Worm (Caenorhabditis elegans) whole organism, L3 larva: Measurements from ENCODE around the gene nap-1.

Experiments
- R02D3.7 ChIP-seq: fragments of 150-350 bp; optimal IDR thresholded peaks from 2 replicates; lab custom pipeline; 2014; ENCODE audit warnings: missing biosample characterization, missing genetic modification characterization
- ZK546.5 ChIP-seq: sonication (generic microtip); optimal IDR thresholded peaks from 2 replicates; lab custom pipeline; 2017; ENCODE audit warnings: missing biosample characterization, missing genetic modification characterization
- aly-2 ChIP-seq: fragments of 150-350 bp; optimal IDR thresholded peaks from 2 replicates; lab custom pipeline; 2014; ENCODE audit warnings: missing biosample characterization, missing genetic modification characterization
- ceh-28 ChIP-seq: fragments of 150-350 bp; optimal IDR thresholded peaks from 2 replicates; lab custom pipeline; 2014; ENCODE audit warnings: missing biosample characterization, missing genetic modification reagents, missing genetic modification characterization
- ceh-82 ChIP-seq: fragments of 150-350 bp; optimal IDR thresholded peaks from 2 replicates; lab custom pipeline; 2014; ENCODE audit warnings: missing biosample characterization, missing genetic modification characterization
- ceh-9 ChIP-seq: sonication (generic microtip); optimal IDR thresholded peaks from 2 replicates; lab custom pipeline; 2018; ENCODE audit warnings: missing biosample characterization, missing genetic modification characterization
- daf-12 ChIP-seq: fragments of 150-350 bp; optimal IDR thresholded peaks from 2 replicates; lab custom pipeline; 2014; ENCODE audit warnings: missing biosample characterization, missing genetic modification reagents, missing genetic modification characterization
- egl-27 ChIP-seq: sonication (generic microtip); optimal IDR thresholded peaks from 4 replicates; lab custom pipeline; 2017; ENCODE audit warnings: missing biosample characterization, missing genetic modification reagents, missing genetic modification characterization
- egl-5 ChIP-seq: fragments of 150-350 bp; optimal IDR thresholded peaks from 2 replicates; lab custom pipeline; 2017; ENCODE audit warnings: missing biosample characterization, missing genetic modification reagents, missing genetic modification characterization, inconsistent platforms
- elt-1 ChIP-seq: fragments of 150-350 bp; optimal IDR thresholded peaks from 2 replicates; lab custom pipeline; 2014; ENCODE audit warnings: missing biosample characterization, missing genetic modification characterization
- elt-3 ChIP-seq, 3 experiments: fragments of 150-350 bp in 1 of 3; sonication (generic microtip) in 2 of 3; optimal IDR thresholded peaks; 2 replicates in 2 of 3; 4 replicates in 1 of 3; lab custom pipeline; 2014 to 2017; ENCODE audit warnings: missing biosample characterization in 3 of 3, missing genetic modification characterization in 3 of 3
- eor-1 ChIP-seq, 2 experiments: fragments of 150-350 bp; optimal IDR thresholded peaks; 2 replicates each; lab custom pipeline; 2014 to 2018; ENCODE audit warnings: missing biosample characterization in 2 of 2, missing genetic modification characterization in 2 of 2
- fkh-10 ChIP-seq: sonication (generic microtip); optimal IDR thresholded peaks from 2 replicates; lab custom pipeline; 2017; ENCODE audit warnings: missing biosample characterization, missing genetic modification reagents, missing genetic modification characterization
- fkh-2 ChIP-seq: fragments of 150-350 bp; optimal IDR thresholded peaks from 2 replicates; lab custom pipeline; 2014; ENCODE audit warnings: missing biosample characterization, missing genetic modification reagents, missing genetic modification characterization
- lin-15B ChIP-seq: fragments of 150-350 bp; optimal IDR thresholded peaks from 2 replicates; lab custom pipeline; 2014; ENCODE audit warnings: missing biosample characterization, missing genetic modification characterization
- lin-39 ChIP-seq: fragments of 150-350 bp; optimal IDR thresholded peaks from 2 replicates; lab custom pipeline; 2018; ENCODE audit warnings: missing biosample characterization, missing genetic modification reagents, missing genetic modification characterization
- lsy-12 ChIP-seq: sonication (generic microtip); optimal IDR thresholded peaks from 2 replicates; lab custom pipeline; 2016; ENCODE audit warnings: mild to moderate bottlenecking, missing genetic modification characterization, missing compliant biosample characterization
- mdl-1 ChIP-seq: fragments of 150-350 bp; optimal IDR thresholded peaks from 2 replicates; lab custom pipeline; 2014; ENCODE audit warnings: missing biosample characterization, missing genetic modification characterization
- nfya-1 ChIP-seq: sonication (generic microtip); optimal IDR thresholded peaks from 2 replicates; lab custom pipeline; 2017; ENCODE audit warnings: missing genetic modification characterization, mild to moderate bottlenecking, missing compliant biosample characterization, antibody characterized with exemption, moderate library complexity; ENCODE audit not compliant: insufficient read depth
- nhr-11 ChIP-seq: fragments of 150-350 bp; optimal IDR thresholded peaks from 2 replicates; lab custom pipeline; 2014; ENCODE audit warnings: missing biosample characterization, missing genetic modification characterization
- nhr-12 ChIP-seq: fragments of 150-350 bp; optimal IDR thresholded peaks from 2 replicates; lab custom pipeline; 2014; ENCODE audit warnings: missing biosample characterization, missing genetic modification characterization
- nhr-23 ChIP-seq: fragments of 150-350 bp; optimal IDR thresholded peaks from 2 replicates; lab custom pipeline; 2014; ENCODE audit warnings: missing biosample characterization, missing genetic modification reagents, missing genetic modification characterization
- nhr-237 ChIP-seq: fragments of 150-350 bp; optimal IDR thresholded peaks from 2 replicates; lab custom pipeline; 2014; ENCODE audit warnings: missing biosample characterization, missing genetic modification characterization
- nhr-25 ChIP-seq: sonication (generic microtip); optimal IDR thresholded peaks from 2 replicates; lab custom pipeline; 2017; ENCODE audit warnings: missing biosample characterization, missing genetic modification characterization
- nhr-43 ChIP-seq: sonication (generic microtip); optimal IDR thresholded peaks from 2 replicates; lab custom pipeline; 2016; ENCODE audit warnings: mild to moderate bottlenecking, missing genetic modification characterization, missing compliant biosample characterization; ENCODE audit not compliant: poor library complexity, severe bottlenecking
- nhr-67 ChIP-seq: fragments of 150-350 bp; optimal IDR thresholded peaks from 2 replicates; lab custom pipeline; 2014; ENCODE audit warnings: missing biosample characterization, missing genetic modification characterization
- nhr-77 ChIP-seq: fragments of 150-350 bp; optimal IDR thresholded peaks from 2 replicates; lab custom pipeline; 2014; ENCODE audit warnings: missing biosample characterization, missing genetic modification characterization
- pha-4 ChIP-seq: fragments of 150-350 bp; optimal IDR thresholded peaks from 2 replicates; lab custom pipeline; 2014; ENCODE audit warnings: missing biosample characterization, missing genetic modification reagents, missing genetic modification characterization
- tbx-2 ChIP-seq: sonication (generic microtip); optimal IDR thresholded peaks from 2 replicates; lab custom pipeline; 2016; ENCODE audit warnings: mild to moderate bottlenecking, missing genetic modification characterization, missing compliant biosample characterization
- unc-39 ChIP-seq: sonication (generic microtip); optimal IDR thresholded peaks from 4 replicates; lab custom pipeline; 2017; ENCODE audit warnings: missing biosample characterization, missing genetic modification characterization
- unc-62 ChIP-seq: fragments of 150-350 bp; sonication (generic microtip); optimal IDR thresholded peaks from 4 replicates; lab custom pipeline; 2014; ENCODE audit warnings: missing biosample characterization, missing genetic modification reagents, missing genetic modification characterization
- ztf-4 ChIP-seq: fragments of 150-350 bp; optimal IDR thresholded peaks from 2 replicates; lab custom pipeline; 2014; ENCODE audit warnings: missing biosample characterization, missing genetic modification characterization

Gene nap-1

DNA sequence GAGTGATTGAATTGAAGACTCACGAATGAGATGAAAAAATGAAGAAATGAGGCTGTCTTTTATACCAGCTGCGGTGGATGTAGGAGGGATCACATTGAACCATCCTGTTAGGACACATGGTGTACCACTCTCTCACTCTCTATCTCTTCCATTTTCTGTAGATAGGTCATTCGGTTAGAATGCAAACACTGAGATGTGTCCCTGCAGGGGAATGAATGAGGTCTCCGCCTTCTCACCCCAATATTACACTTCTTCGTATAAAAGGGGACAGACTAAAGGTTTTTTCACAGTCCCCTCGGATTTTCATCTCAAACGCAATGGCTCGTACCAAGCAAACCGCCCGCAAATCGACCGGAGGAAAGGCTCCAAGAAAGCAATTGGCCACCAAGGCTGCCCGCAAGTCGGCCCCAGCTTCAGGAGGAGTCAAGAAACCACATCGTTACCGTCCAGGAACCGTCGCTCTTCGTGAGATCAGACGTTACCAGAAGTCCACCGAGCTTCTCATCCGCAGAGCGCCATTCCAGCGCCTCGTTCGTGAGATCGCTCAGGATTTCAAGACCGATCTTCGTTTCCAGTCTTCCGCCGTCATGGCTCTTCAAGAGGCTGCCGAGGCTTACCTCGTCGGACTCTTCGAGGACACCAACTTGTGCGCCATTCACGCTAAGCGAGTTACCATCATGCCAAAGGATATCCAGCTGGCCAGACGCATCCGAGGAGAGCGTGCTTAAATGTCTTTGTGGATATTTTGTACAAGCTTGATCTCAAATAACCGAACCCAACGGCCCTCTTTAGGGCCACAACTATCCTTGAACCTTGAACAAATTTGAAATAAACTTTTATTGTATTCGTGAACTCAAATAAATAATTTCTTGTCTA, 44.9 kb downstream of the nap-1 start, which contains the start of gene his-32:
Gene his-32, plus strand, starts transcription at position 318 of the 876 bp plus-strand sequence.
- TF ChIP-seq pha-4 (tag; lab: Kevin White, UChicago) = peak; percentile 42
- peak; percentile 94 for TF ChIP-seq nhr-25 (tag; lab: Kevin White, UChicago)
- TF ChIP-seq lin-15B = peak; percentile 15
- peak; percentile 48 for TF ChIP-seq elt-1 (tag; lab: Kevin White, UChicago)
- TF ChIP-seq nhr-23 (tag; lab: Kevin White, UChicago) = peak; percentile 88
- TF ChIP-seq eor-1 (tag; optimal IDR thresholded peaks at IDR 0.05; lab: Kevin White, UChicago) = no peak
- peak; percentile 26 for TF ChIP-seq nhr-43 (tag; lab: Kevin White, UChicago)
- TF ChIP-seq ztf-4 (tag; lab: Kevin White, UChicago) = no peak
- peak; percentile 43 for TF ChIP-seq lsy-12 (tag; lab: Kevin White, UChicago)

DNA sequence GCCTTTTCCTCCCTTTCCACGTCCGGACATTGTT, 45.3 kb downstream of the nap-1 start, which contains the start of gene his-31:
Gene his-31, minus strand, starts transcription at position 30 of the 34 bp plus-strand sequence.
- TF ChIP-seq unc-39 (tag; lab: Kevin White, UChicago) (no peak), fkh-10 (GFP tag; lab: Kevin White, UChicago) (no peak), mdl-1 (tag; lab: Kevin White, UChicago) (no peak), egl-5 (tag; lab: Kevin White, UChicago) (no peak), lin-39 (tag; lab: Kevin White, UChicago) (no peak)
- TF ChIP-seq, all 47 proteins: peak for 0

DNA sequence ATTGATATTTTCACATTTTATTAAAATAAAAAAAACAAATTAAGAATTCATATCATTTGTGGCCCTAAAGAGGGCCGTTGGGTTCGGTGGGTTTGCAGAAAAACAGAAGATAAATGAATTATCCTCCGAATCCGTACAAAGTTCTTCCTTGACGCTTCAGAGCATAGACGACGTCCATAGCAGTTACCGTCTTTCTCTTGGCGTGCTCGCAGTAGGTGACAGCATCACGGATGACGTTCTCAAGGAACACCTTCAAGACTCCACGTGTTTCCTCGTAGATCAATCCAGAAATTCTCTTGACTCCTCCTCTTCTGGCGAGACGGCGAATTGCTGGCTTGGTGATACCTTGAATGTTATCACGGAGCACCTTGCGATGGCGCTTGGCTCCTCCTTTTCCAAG, 45.6 kb downstream of the nap-1 start:
- TF ChIP-seq ZK546.5 (tag; lab: Kevin White, UChicago) = no peak
- no peak for TF ChIP-seq nhr-23 (tag; lab: Kevin White, UChicago)
- no peak for TF ChIP-seq mdl-1 (tag; lab: Kevin White, UChicago)
- TF ChIP-seq lin-15B = no peak
- no peak for TF ChIP-seq egl-27 (tag; lab: Kevin White, UChicago)
- no peak for TF ChIP-seq eor-1 (tag; optimal IDR thresholded peaks at IDR 0.05; lab: Kevin White, UChicago)
- no peak for TF ChIP-seq nhr-67 (tag; lab: Kevin White, UChicago)
- no peak for TF ChIP-seq unc-62 (GFP tag; lab: Kevin White, UChicago)
- no peak for TF ChIP-seq R02D3.7 (tag; lab: Kevin White, UChicago)
- no peak for TF ChIP-seq lsy-12 (tag; lab: Kevin White, UChicago)
- no peak for TF ChIP-seq ceh-28 (tag; lab: Kevin White, UChicago)
- TF ChIP-seq ztf-4 (tag; lab: Kevin White, UChicago) = no peak
- no peak for TF ChIP-seq nhr-25 (tag; lab: Kevin White, UChicago)
- TF ChIP-seq nhr-11 (tag; lab: Kevin White, UChicago) = no peak
- no peak for TF ChIP-seq egl-5 (tag; lab: Kevin White, UChicago)
- no peak for TF ChIP-seq ceh-82 (tag; lab: Kevin White, UChicago)
- TF ChIP-seq fkh-2 (tag; lab: Kevin White, UChicago) = no peak
- TF ChIP-seq nfya-1 (tag; lab: Kevin White, UChicago) = no peak

DNA sequence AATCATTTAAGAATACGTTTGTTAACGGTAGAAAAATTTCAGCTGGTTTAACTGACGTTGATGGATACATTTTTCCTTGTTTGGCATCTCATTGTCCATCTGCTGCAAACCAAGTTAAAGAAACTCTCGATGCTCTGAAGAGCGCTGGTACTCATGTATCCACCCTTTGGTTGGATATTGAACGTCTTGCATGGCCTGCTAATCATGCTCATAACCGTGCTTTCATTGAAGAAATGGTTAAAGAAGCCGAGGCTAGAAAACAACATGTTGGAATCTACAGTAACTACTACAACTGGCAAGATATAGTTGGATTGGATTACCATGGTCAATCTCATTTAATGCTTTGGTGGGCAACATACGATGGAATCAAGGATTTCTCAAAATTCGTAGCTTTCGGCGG, 46.1 kb downstream of the nap-1 start:
- TF ChIP-seq ceh-28 (tag; lab: Kevin White, UChicago) = no peak
- TF ChIP-seq aly-2 = no peak
- TF ChIP-seq ceh-9 (tag; lab: Kevin White, UChicago) = no peak
- no peak for TF ChIP-seq nhr-237 (tag; lab: Kevin White, UChicago)
- TF ChIP-seq nhr-77 (tag; lab: Kevin White, UChicago) = no peak
- no peak for TF ChIP-seq elt-3 (tag; optimal IDR thresholded peaks at IDR 0.05; lab: Kevin White, UChicago)
- TF ChIP-seq fkh-10 (GFP tag; lab: Kevin White, UChicago) = no peak
- TF ChIP-seq lsy-12 (tag; lab: Kevin White, UChicago) = no peak
- TF ChIP-seq daf-12 (tag; lab: Kevin White, UChicago) = no peak
- no peak for TF ChIP-seq egl-27 (tag; lab: Kevin White, UChicago)
- no peak for TF ChIP-seq R02D3.7 (tag; lab: Kevin White, UChicago)
- TF ChIP-seq unc-39 (tag; lab: Kevin White, UChicago) = no peak
- no peak for TF ChIP-seq elt-1 (tag; lab: Kevin White, UChicago)
- TF ChIP-seq mdl-1 (tag; lab: Kevin White, UChicago) = no peak
- TF ChIP-seq tbx-2 (tag; lab: Kevin White, UChicago) = no peak
- TF ChIP-seq ztf-4 (tag; lab: Kevin White, UChicago) = no peak
- no peak for TF ChIP-seq nhr-12
